Worm (Caenorhabditis elegans): ENCODE results near the gene nkat-3.

ce11 chrX:15465050-15465449, 23.5 kb downstream of the nkat-3 start:
- TF ChIP-seq klf-2 (GFP tag; conservative IDR thresholded peaks at IDR 0.05) (no peak), flt-1 (GFP tag; IDR thresholded peaks at IDR 0.05) (no peak), cog-1 (tag; optimal IDR thresholded peaks at IDR 0.05) (no peak), ztf-23 (GFP tag; IDR thresholded peaks at IDR 0.05) (no peak), T22C8.4 (GFP tag; IDR thresholded peaks at IDR 0.05) (no peak), ztf-29 (GFP tag; IDR thresholded peaks at IDR 0.05) (no peak), med-1 (GFP tag; optimal IDR thresholded peaks at IDR 0.05; ENCODE audit: insufficient read depth) (no peak)

All from whole organism, midembryonic.